Worm (Caenorhabditis elegans) whole organism, early embryonic: Measurements from ENCODE around the gene sri-24.
"Not testable (repeated sequence)": the region's sequence is repeated elsewhere in the genome, so short reads cannot be mapped to it uniquely, and the experiment has no call there.

ENCODE experiments used
- B0310.2 ChIP-seq: sonication (generic microtip); optimal IDR thresholded peaks from 2 replicates; lab custom pipeline; 2016; ENCODE audit warnings: mild to moderate bottlenecking, missing genetic modification characterization, missing compliant biosample characterization
- F13C5.2 ChIP-seq: sonication (generic microtip); optimal IDR thresholded peaks from 2 replicates; lab custom pipeline; 2017; ENCODE audit warnings: mild to moderate bottlenecking, missing genetic modification characterization, inconsistent platforms, missing compliant biosample characterization
- aly-1 ChIP-seq: sonication (generic microtip); optimal IDR thresholded peaks from 2 replicates; lab custom pipeline; 2016; ENCODE audit warnings: missing genetic modification characterization, missing compliant biosample characterization
- ama-1 ChIP-seq: fragments of 150-350 bp; optimal IDR thresholded peaks from 2 replicates; lab custom pipeline; 2014
- ceh-13 ChIP-seq: fragments of 200-800 bp; sonication (Bioruptor generic); optimal IDR thresholded peaks from 2 replicates; lab custom pipeline; 2018; ENCODE audit warnings: mild to moderate bottlenecking, missing genetic modification characterization, missing compliant biosample characterization
- ceh-36 ChIP-seq: sonication (generic microtip); optimal IDR thresholded peaks from 2 replicates; lab custom pipeline; 2016; ENCODE audit warnings: missing genetic modification characterization, inconsistent platforms, missing compliant biosample characterization
- ets-7 ChIP-seq: sonication (generic microtip); optimal IDR thresholded peaks from 2 replicates; lab custom pipeline; 2016; ENCODE audit warnings: missing genotype, missing genetic modification characterization, missing compliant biosample characterization
- flt-1 ChIP-seq: fragments of 200-800 bp; sonication (Bioruptor generic); IDR thresholded peaks from 2 replicates; pipeline ENCODE4 v1.3.6; 2022; ENCODE audit warnings: missing genetic modification characterization, missing compliant biosample characterization
- hmbx-1 ChIP-seq: sonication (generic microtip); optimal IDR thresholded peaks from 2 replicates; lab custom pipeline; 2016; ENCODE audit warnings: mild to moderate bottlenecking, missing genetic modification characterization, missing compliant biosample characterization
- hmg-4 ChIP-seq: fragments of 200-800 bp; sonication (Bioruptor generic); optimal IDR thresholded peaks from 2 replicates; lab custom pipeline; 2018; ENCODE audit warnings: mild to moderate bottlenecking, missing genetic modification characterization, missing compliant biosample characterization
- hnd-1 ChIP-seq: sonication (generic microtip); optimal IDR thresholded peaks from 2 replicates; lab custom pipeline; 2016; ENCODE audit warnings: missing genetic modification characterization, missing compliant biosample characterization
- pes-1 ChIP-seq: fragments of 200-800 bp; sonication (Bioruptor generic); IDR thresholded peaks from 2 replicates; pipeline ENCODE4 v1.3.6; 2022; ENCODE audit warnings: missing genetic modification reagents, missing genetic modification characterization, missing compliant biosample characterization
- scrt-1 ChIP-seq: fragments of 200-800 bp; sonication (Bioruptor generic); IDR thresholded peaks from 2 replicates; pipeline ENCODE4 v1.3.6; 2022; ENCODE audit warnings: missing genetic modification characterization, missing compliant biosample characterization
- sea-1 ChIP-seq: fragments of 200-800 bp; sonication (Bioruptor generic); conservative IDR thresholded peaks from 2 replicates; pipeline ENCODE4 v1.3.6; 2022; ENCODE audit warnings: missing genetic modification characterization, missing compliant biosample characterization
- tbx-11 ChIP-seq: fragments of 200-800 bp; sonication (Bioruptor generic); IDR thresholded peaks from 2 replicates; pipeline ENCODE4 v1.3.6; 2022; ENCODE audit warnings: missing genetic modification characterization, missing compliant biosample characterization
- tbx-37 ChIP-seq: fragments of 200-800 bp; sonication (Bioruptor generic); conservative IDR thresholded peaks from 2 replicates; pipeline ENCODE4 v1.3.6; 2022; ENCODE audit warnings: missing genetic modification reagents, missing genetic modification characterization, missing compliant biosample characterization
- tra-4 ChIP-seq: sonication (generic microtip); optimal IDR thresholded peaks from 2 replicates; lab custom pipeline; 2017; ENCODE audit warnings: missing genetic modification characterization, missing compliant biosample characterization

Gene sri-24

DNA sequence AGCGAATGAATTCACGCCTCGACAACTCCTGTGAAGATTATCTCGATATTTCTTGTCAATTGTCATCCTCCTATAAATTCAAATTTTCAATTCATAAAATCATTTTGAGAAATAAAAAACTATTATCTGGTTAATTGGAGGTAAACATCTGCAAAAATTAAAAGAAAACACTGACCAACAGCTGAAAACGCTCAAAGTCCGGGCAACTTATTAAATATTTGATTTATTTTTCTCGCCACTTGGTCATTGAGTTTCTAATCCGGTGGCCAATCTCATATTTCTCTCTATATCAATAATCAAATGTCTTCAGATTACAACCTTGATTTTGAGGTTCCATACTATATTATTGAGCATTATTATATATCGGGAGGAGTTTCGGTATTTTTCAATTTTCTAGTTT lies at the start of gene sri-24:
TSS of gene sri-24 (plus strand) at position 301 of the 400 bp plus-strand sequence.
- not testable (repeated sequence) for TF ChIP-seq sea-1 (GFP tag; lab: Robert Waterston, UW); hmg-4 (GFP tag; lab: Kevin White, UChicago); ceh-13 (GFP tag; lab: Kevin White, UChicago)

DNA sequence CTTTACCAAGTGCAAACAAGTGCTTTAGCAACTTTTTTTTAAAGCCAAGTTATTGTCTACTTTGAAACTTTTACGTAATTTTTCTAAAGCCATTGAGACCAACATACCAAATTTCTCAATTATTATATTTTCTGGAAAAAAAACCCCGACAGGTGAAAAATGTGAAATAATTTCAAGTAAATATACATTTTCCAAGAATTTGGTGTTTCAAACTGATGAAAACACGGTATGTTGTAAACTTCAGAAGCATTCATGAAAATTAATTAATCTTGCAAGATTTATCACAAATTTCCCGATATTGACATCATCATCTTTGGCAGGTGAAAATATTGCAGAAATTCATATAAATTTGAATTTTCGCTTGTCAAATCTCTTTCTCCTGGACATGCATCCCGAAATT lies 49.3 kb upstream of the sri-24 start, which contains the start of gene srz-11:
TSS of gene srz-11 (plus strand) at position 386 of the 400 bp plus-strand sequence.
- no peak for TF ChIP-seq tbx-11 (GFP tag; lab: Robert Waterston, UW)
- no peak for TF ChIP-seq scrt-1 (GFP tag; lab: Robert Waterston, UW)
- TF ChIP-seq pes-1 (GFP tag; lab: Robert Waterston, UW) = no peak
- no peak for TF ChIP-seq sea-1 (GFP tag; lab: Robert Waterston, UW)
- no peak for TF ChIP-seq B0310.2 (tag; lab: Kevin White, UChicago)
- no peak for TF ChIP-seq flt-1 (GFP tag; lab: Robert Waterston, UW)
- no peak for TF ChIP-seq tra-4 (tag; lab: Kevin White, UChicago)
- TF ChIP-seq ceh-13 (GFP tag; lab: Kevin White, UChicago) = no peak
- no peak for TF ChIP-seq tbx-37 (GFP tag; lab: Robert Waterston, UW)
- no peak for TF ChIP-seq hmbx-1 (tag; lab: Kevin White, UChicago)
- TF ChIP-seq hnd-1 = no peak
- TF ChIP-seq F13C5.2 (tag; lab: Kevin White, UChicago) = no peak
- TF ChIP-seq hmg-4 (GFP tag; lab: Kevin White, UChicago) = no peak
- no peak for TF ChIP-seq ama-1 (lab: Kevin White, UChicago)
- no peak for TF ChIP-seq ceh-36
- TF ChIP-seq ets-7 = no peak
- TF ChIP-seq aly-1 (tag; lab: Kevin White, UChicago) = no peak

DNA sequence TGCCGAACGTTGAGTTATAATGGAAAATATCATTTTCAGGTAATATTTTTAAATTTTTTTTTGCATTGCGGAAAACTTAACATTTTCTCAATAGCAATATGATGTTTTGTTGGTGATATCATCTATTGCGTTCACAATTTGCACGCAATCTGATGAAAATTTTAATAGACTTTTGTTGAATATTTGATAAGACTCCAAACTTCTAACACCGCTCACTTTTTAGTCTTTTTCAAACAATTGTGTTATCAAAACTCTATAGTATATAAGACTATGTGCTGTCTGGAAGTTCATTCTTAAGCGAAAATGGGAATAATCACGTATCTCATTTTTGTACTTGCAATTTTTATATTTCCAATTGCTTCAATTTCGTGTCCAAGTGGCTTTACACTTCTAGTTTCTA lies 36.5 kb upstream of the sri-24 start, which contains the start of gene clec-47:
TSS of gene clec-47 (plus strand) at position 301 of the 400 bp plus-strand sequence.
- TF ChIP-seq ets-7 (no peak), F13C5.2 (tag; lab: Kevin White, UChicago) (no peak), ceh-13 (GFP tag; lab: Kevin White, UChicago) (no peak), hnd-1 (no peak), ama-1 (lab: Kevin White, UChicago) (no peak), hmg-4 (GFP tag; lab: Kevin White, UChicago) (no peak), B0310.2 (tag; lab: Kevin White, UChicago) (no peak), flt-1 (GFP tag; lab: Robert Waterston, UW) (no peak), hmbx-1 (tag; lab: Kevin White, UChicago) (no peak), tra-4 (tag; lab: Kevin White, UChicago) (no peak), scrt-1 (GFP tag; lab: Robert Waterston, UW) (no peak), ceh-36 (no peak), aly-1 (tag; lab: Kevin White, UChicago) (no peak), tbx-37 (GFP tag; lab: Robert Waterston, UW) (no peak), sea-1 (GFP tag; lab: Robert Waterston, UW) (no peak), tbx-11 (GFP tag; lab: Robert Waterston, UW) (no peak), pes-1 (GFP tag; lab: Robert Waterston, UW) (no peak)

DNA sequence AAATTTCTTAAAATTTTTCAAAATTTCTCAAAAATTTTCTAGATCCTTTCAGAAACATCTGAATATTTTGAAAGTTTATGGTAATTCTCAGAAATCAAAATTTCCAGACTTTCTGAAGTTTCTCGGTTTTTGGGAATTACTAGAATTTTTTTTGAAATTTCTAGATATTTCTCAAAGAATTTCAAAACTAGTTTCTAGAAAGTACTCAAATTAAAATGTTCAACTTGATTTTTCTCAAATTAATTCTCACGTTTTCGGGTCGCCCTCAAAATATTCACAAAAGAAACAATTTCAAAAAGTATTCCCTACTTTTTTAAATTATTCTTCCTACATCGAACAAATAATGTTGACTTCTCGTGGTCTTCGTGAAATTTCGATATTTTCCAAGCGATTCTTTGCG lies 32.2 kb upstream of the sri-24 start, which contains the start of gene T09F5.10:
TSS of gene T09F5.10 (plus strand) at position 301 of the 400 bp plus-strand sequence.
- no peak for TF ChIP-seq ceh-13 (GFP tag; lab: Kevin White, UChicago)
- no peak for TF ChIP-seq hmg-4 (GFP tag; lab: Kevin White, UChicago)
- TF ChIP-seq tbx-11 (GFP tag; lab: Robert Waterston, UW) = no peak
- no peak for TF ChIP-seq ets-7
- TF ChIP-seq F13C5.2 (tag; lab: Kevin White, UChicago) = no peak
- TF ChIP-seq scrt-1 (GFP tag; lab: Robert Waterston, UW) = no peak
- TF ChIP-seq tra-4 (tag; lab: Kevin White, UChicago) = no peak

DNA sequence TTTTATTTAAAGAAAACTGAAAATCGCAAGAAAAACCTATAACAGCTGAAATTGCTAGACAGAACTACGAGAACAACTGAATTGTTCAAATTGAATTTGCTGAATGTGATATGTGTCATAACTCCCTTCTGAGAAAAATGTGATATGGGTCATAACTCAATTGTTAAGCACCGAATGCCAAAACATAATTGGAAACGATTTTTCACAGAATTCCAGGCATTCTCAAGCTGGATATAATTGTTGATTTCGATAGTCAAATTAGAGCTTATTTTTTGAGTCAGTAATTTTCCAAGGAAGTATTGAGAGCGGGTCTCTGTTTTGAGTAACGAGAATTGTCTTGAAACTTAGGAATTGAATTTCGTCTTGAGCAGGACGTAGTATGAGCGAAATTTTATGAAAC lies 30.1 kb upstream of the sri-24 start:
- TF ChIP-seq aly-1 (tag; lab: Kevin White, UChicago) (no peak), hnd-1 (no peak), F13C5.2 (tag; lab: Kevin White, UChicago) (no peak), ceh-36 (no peak), pes-1 (GFP tag; lab: Robert Waterston, UW) (no peak), B0310.2 (tag; lab: Kevin White, UChicago) (no peak), tbx-11 (GFP tag; lab: Robert Waterston, UW) (no peak), sea-1 (GFP tag; lab: Robert Waterston, UW) (no peak), ets-7 (no peak), scrt-1 (GFP tag; lab: Robert Waterston, UW) (no peak), flt-1 (GFP tag; lab: Robert Waterston, UW) (no peak), ama-1 (lab: Kevin White, UChicago) (no peak), hmg-4 (GFP tag; lab: Kevin White, UChicago) (no peak), tbx-37 (GFP tag; lab: Robert Waterston, UW) (no peak), ceh-13 (GFP tag; lab: Kevin White, UChicago) (no peak), tra-4 (tag; lab: Kevin White, UChicago) (no peak), hmbx-1 (tag; lab: Kevin White, UChicago) (no peak)

DNA sequence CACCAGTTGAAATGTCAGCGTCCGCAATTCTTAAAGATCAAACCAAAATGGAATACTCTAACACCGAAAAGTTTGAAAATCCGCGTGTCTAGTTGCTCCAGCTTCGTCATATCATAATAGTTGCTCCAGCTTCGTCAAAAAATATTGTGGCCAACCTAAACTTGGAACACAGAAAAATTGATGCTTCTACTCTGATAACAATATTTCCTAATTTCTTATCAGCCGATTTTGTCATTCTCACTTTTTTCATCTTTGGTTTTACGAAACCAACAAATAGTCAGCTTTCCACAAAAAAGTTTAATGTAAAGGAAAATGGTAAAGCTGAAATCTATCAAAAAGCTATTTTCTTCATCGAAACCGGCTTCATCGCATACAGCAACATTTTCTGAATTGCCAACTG lies 29.6 kb upstream of the sri-24 start, which contains the start of gene fbxa-84:
TSS of gene fbxa-84 (plus strand) at position 34 of the 400 bp plus-strand sequence.
- no peak for TF ChIP-seq sea-1 (GFP tag; lab: Robert Waterston, UW)
- no peak for TF ChIP-seq F13C5.2 (tag; lab: Kevin White, UChicago)
- no peak for TF ChIP-seq hmg-4 (GFP tag; lab: Kevin White, UChicago)
- no peak for TF ChIP-seq flt-1 (GFP tag; lab: Robert Waterston, UW)
- no peak for TF ChIP-seq ets-7
- no peak for TF ChIP-seq ceh-36
